Worm (Caenorhabditis elegans) whole organism, L1 larva: ENCODE measurements around the gene lag-1.

Experiments
- C04F5.9 ChIP-seq: sonication (generic microtip); optimal IDR thresholded peaks from 2 replicates; lab custom pipeline; 2016; ENCODE audit warnings: missing genetic modification characterization, missing compliant biosample characterization
- Y116A8C.19 ChIP-seq: sonication (generic microtip); optimal IDR thresholded peaks from 2 replicates; lab custom pipeline; 2016; ENCODE audit warnings: missing compliant biosample characterization, missing genetic modification characterization, borderline replicate concordance
- blmp-1 ChIP-seq: fragments of 150-350 bp; optimal IDR thresholded peaks from 2 replicates; lab custom pipeline; 2014; ENCODE audit warnings: missing biosample characterization, missing genetic modification characterization
- ceh-63 ChIP-seq: fragments of 200-800 bp; sonication (Bioruptor generic); optimal IDR thresholded peaks from 2 replicates; lab custom pipeline; 2018; ENCODE audit warnings: mild to moderate bottlenecking, missing genetic modification characterization, missing compliant biosample characterization
- ceh-82 ChIP-seq, 3 experiments: fragments of 150-350 bp in 1 of 3; sonication (generic microtip) in 2 of 3; optimal IDR thresholded peaks; 2 replicates each; lab custom pipeline; 2014 to 2017; ENCODE audit warnings: missing biosample characterization in 3 of 3, missing genetic modification characterization in 3 of 3
- ceh-88 ChIP-seq: fragments of 200-800 bp; sonication (Bioruptor generic); IDR thresholded peaks from 2 replicates; pipeline ENCODE4 v1.3.6; 2022; ENCODE audit warnings: missing genetic modification characterization, missing compliant biosample characterization
- ces-1 ChIP-seq: fragments of 150-350 bp; optimal IDR thresholded peaks from 2 replicates; lab custom pipeline; 2014; ENCODE audit warnings: missing biosample characterization, missing genetic modification reagents, missing genetic modification characterization
- efl-3 ChIP-seq: fragments of 200-800 bp; sonication (Bioruptor generic); optimal IDR thresholded peaks from 2 replicates; lab custom pipeline; 2018; ENCODE audit warnings: mild to moderate bottlenecking, missing genetic modification characterization, missing compliant biosample characterization
- egl-13 ChIP-seq: sonication (generic microtip); optimal IDR thresholded peaks from 2 replicates; lab custom pipeline; 2016; ENCODE audit warnings: missing genotype, missing genetic modification reagents, missing genetic modification characterization, missing compliant biosample characterization
- elt-2 ChIP-seq: sonication (generic microtip); optimal IDR thresholded peaks from 2 replicates; lab custom pipeline; 2016; ENCODE audit warnings: missing genetic modification characterization, mild to moderate bottlenecking, inconsistent platforms, missing compliant biosample characterization, missing genetic modification reagents
- elt-3 ChIP-seq, 6 experiments: fragments of 150-350 bp in 1 of 6; sonication (generic microtip); optimal IDR thresholded peaks; 2 replicates each; lab custom pipeline; 2017 to 2018; ENCODE audit warnings: missing biosample characterization in 6 of 6, missing genetic modification characterization in 6 of 6, inconsistent platforms in 1 of 6
- ets-5 ChIP-seq: fragments of 200-800 bp; sonication (Bioruptor generic); IDR thresholded peaks from 2 replicates; pipeline ENCODE4 v1.3.6; 2022; ENCODE audit warnings: missing genetic modification characterization, missing compliant biosample characterization
- fkh-4 ChIP-seq: sonication (generic microtip); optimal IDR thresholded peaks from 2 replicates; lab custom pipeline; 2016; ENCODE audit warnings: missing compliant biosample characterization, missing genetic modification characterization, borderline replicate concordance
- fos-1 ChIP-seq: fragments of 150-350 bp; optimal IDR thresholded peaks from 2 replicates; lab custom pipeline; 2014; ENCODE audit warnings: missing biosample characterization, missing genetic modification characterization
- grh-1 ChIP-seq: fragments of 200-800 bp; sonication (Bioruptor generic); IDR thresholded peaks from 2 replicates; pipeline ENCODE4 v1.3.6; 2022; ENCODE audit warnings: missing genetic modification reagents, missing genetic modification characterization, missing compliant biosample characterization
- hlh-17 ChIP-seq: fragments of 200-800 bp; sonication (Bioruptor generic); optimal IDR thresholded peaks from 2 replicates; lab custom pipeline; 2018; ENCODE audit warnings: missing genetic modification characterization, mild to moderate bottlenecking, missing compliant biosample characterization, moderate library complexity, borderline replicate concordance
- hlh-4 ChIP-seq: sonication (generic microtip); optimal IDR thresholded peaks from 2 replicates; lab custom pipeline; 2016; ENCODE audit warnings: mild to moderate bottlenecking, missing genetic modification characterization, missing compliant biosample characterization
- irx-1 ChIP-seq: sonication (generic microtip); optimal IDR thresholded peaks from 2 replicates; lab custom pipeline; 2016; ENCODE audit warnings: missing genetic modification characterization, missing compliant biosample characterization
- jun-1 ChIP-seq: fragments of 150-350 bp; optimal IDR thresholded peaks from 2 replicates; lab custom pipeline; 2014; ENCODE audit warnings: missing biosample characterization, missing genetic modification reagents, missing genetic modification characterization
- lin-14 ChIP-seq: fragments of 200-800 bp; sonication (Bioruptor generic); optimal IDR thresholded peaks from 2 replicates; lab custom pipeline; 2018; ENCODE audit warnings: mild to moderate bottlenecking, missing genetic modification characterization, moderate library complexity, missing compliant biosample characterization
- lin-15B ChIP-seq: fragments of 150-350 bp; sonication (generic microtip); optimal IDR thresholded peaks from 3 replicates; lab custom pipeline; 2014; ENCODE audit warnings: missing biosample characterization, missing genetic modification characterization
- lin-35 ChIP-seq, 2 experiments: fragments of 150-350 bp; optimal IDR thresholded peaks; 2 replicates each; lab custom pipeline; 2014; ENCODE audit warnings: missing biosample characterization in 2 of 2, missing genetic modification characterization in 2 of 2, missing genetic modification reagents in 2 of 2
- lin-39 ChIP-seq: fragments of 150-350 bp; optimal IDR thresholded peaks from 2 replicates; lab custom pipeline; 2014; ENCODE audit warnings: missing biosample characterization, missing genetic modification reagents, missing genetic modification characterization
- lir-3 ChIP-seq: sonication (generic microtip); optimal IDR thresholded peaks from 2 replicates; lab custom pipeline; 2016; ENCODE audit warnings: mild to moderate bottlenecking, missing genetic modification characterization, moderate library complexity, missing compliant biosample characterization; ENCODE audit not compliant: poor library complexity
- mdl-1 ChIP-seq, 2 experiments: fragments of 150-350 bp; optimal IDR thresholded peaks; 2 replicates each; lab custom pipeline; 2014 to 2017; ENCODE audit warnings: missing biosample characterization in 2 of 2, missing genetic modification characterization in 2 of 2, inconsistent platforms in 1 of 2
- mef-2 ChIP-seq: fragments of 150-350 bp; optimal IDR thresholded peaks from 2 replicates; lab custom pipeline; 2014; ENCODE audit warnings: missing biosample characterization, missing genetic modification characterization
- nhr-11 ChIP-seq: fragments of 150-350 bp; optimal IDR thresholded peaks from 2 replicates; lab custom pipeline; 2014; ENCODE audit warnings: missing biosample characterization, missing genetic modification characterization
- nhr-19 ChIP-seq: fragments of 200-800 bp; sonication (Bioruptor generic); conservative IDR thresholded peaks from 2 replicates; pipeline ENCODE4 v1.3.6; 2022; ENCODE audit warnings: missing genetic modification characterization, missing compliant biosample characterization
- nhr-20 ChIP-seq: sonication (generic microtip); optimal IDR thresholded peaks from 2 replicates; lab custom pipeline; 2016; ENCODE audit warnings: mild to moderate bottlenecking, missing genetic modification characterization, missing compliant biosample characterization
- nhr-28 ChIP-seq: fragments of 150-350 bp; optimal IDR thresholded peaks from 2 replicates; lab custom pipeline; 2014; ENCODE audit warnings: missing biosample characterization, missing genetic modification characterization
- nhr-47 ChIP-seq: sonication (generic microtip); optimal IDR thresholded peaks from 2 replicates; lab custom pipeline; 2016; ENCODE audit warnings: mild to moderate bottlenecking, missing genetic modification characterization, moderate library complexity, missing compliant biosample characterization
- nhr-71 ChIP-seq: sonication (generic microtip); optimal IDR thresholded peaks from 2 replicates; lab custom pipeline; 2016; ENCODE audit warnings: mild to moderate bottlenecking, missing genetic modification characterization, moderate library complexity, missing compliant biosample characterization
- nhr-77 ChIP-seq: fragments of 150-350 bp; optimal IDR thresholded peaks from 2 replicates; lab custom pipeline; 2014; ENCODE audit warnings: missing biosample characterization, missing genetic modification characterization
- nhr-85 ChIP-seq: sonication (generic microtip); peaks from one replicate; lab custom pipeline; 2016; ENCODE audit warnings: missing genetic modification characterization, inconsistent platforms, missing compliant biosample characterization
- nhr-90 ChIP-seq: sonication (generic microtip); optimal IDR thresholded peaks from 2 replicates; lab custom pipeline; 2016; ENCODE audit warnings: mild to moderate bottlenecking, missing genetic modification characterization, missing compliant biosample characterization; ENCODE audit not compliant: poor library complexity
- pag-3 ChIP-seq: sonication (generic microtip); optimal IDR thresholded peaks from 2 replicates; lab custom pipeline; 2017; ENCODE audit warnings: missing genetic modification characterization, mild to moderate bottlenecking, missing compliant biosample characterization, antibody characterized with exemption, borderline replicate concordance; ENCODE audit not compliant: insufficient read depth
- pax-3 ChIP-seq: fragments of 200-800 bp; sonication (Bioruptor generic); optimal IDR thresholded peaks from 2 replicates; lab custom pipeline; 2018; ENCODE audit warnings: mild to moderate bottlenecking, missing genetic modification characterization, moderate library complexity, missing compliant biosample characterization
- pqm-1 ChIP-seq: sonication (generic microtip); optimal IDR thresholded peaks from 3 replicates; lab custom pipeline; 2017; ENCODE audit warnings: missing biosample characterization, missing genetic modification characterization
- skn-1 ChIP-seq: fragments of 150-350 bp; optimal IDR thresholded peaks from 2 replicates; lab custom pipeline; 2014; ENCODE audit warnings: missing biosample characterization, missing genetic modification characterization
- snpc-4 ChIP-seq: fragments of 150-350 bp; optimal IDR thresholded peaks from 2 replicates; lab custom pipeline; 2014; ENCODE audit warnings: missing biosample characterization, missing genetic modification characterization
- snu-23 ChIP-seq: sonication (generic microtip); optimal IDR thresholded peaks from 2 replicates; lab custom pipeline; 2016; ENCODE audit warnings: missing genetic modification characterization, missing compliant biosample characterization
- tbx-2 ChIP-seq: sonication (generic microtip); optimal IDR thresholded peaks from 2 replicates; lab custom pipeline; 2016; ENCODE audit warnings: missing genetic modification characterization, missing compliant biosample characterization
- unc-130 ChIP-seq: fragments of 150-350 bp; optimal IDR thresholded peaks from 2 replicates; lab custom pipeline; 2017; ENCODE audit warnings: missing biosample characterization, missing genetic modification characterization, inconsistent platforms
- unc-30 ChIP-seq: sonication (generic microtip); optimal IDR thresholded peaks from 2 replicates; lab custom pipeline; 2017; ENCODE audit warnings: missing biosample characterization, missing genetic modification characterization
- zag-1 ChIP-seq: fragments of 150-350 bp; optimal IDR thresholded peaks from 2 replicates; lab custom pipeline; 2014; ENCODE audit warnings: missing biosample characterization, missing genetic modification characterization
- zip-4 ChIP-seq: fragments of 200-800 bp; sonication (Bioruptor generic); optimal IDR thresholded peaks from 2 replicates; lab custom pipeline; 2018; ENCODE audit warnings: mild to moderate bottlenecking, missing genetic modification characterization, moderate library complexity, missing compliant biosample characterization

Gene lag-1

DNA sequence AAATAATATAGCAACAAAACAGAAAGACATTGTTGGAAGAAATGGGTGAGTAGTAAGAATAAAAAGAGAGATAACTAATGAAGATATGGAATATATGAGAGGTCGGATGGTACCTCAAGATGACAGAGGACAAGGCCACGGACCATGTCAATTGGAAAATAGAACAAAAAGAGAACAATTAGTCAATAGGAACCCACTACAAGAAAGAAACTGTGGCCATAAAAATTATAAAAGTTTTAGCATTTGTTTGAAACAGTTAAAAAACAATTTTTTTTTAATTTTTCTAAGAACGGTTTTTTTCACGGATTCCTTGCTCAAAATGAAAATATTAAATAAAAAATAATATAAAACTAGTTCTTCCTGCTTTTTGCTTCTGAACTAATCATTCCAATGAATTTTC is 19.1 kb upstream of the lag-1 start, which contains the start of gene cpg-20:
Gene cpg-20, minus strand, starts transcription at position 101 of the 400 bp plus-strand sequence.
- TF ChIP-seq nhr-11 (tag; lab: Kevin White, UChicago), result no peak
- no peak for TF ChIP-seq nhr-20 (tag; lab: Kevin White, UChicago)
- no peak for TF ChIP-seq nhr-85
- TF ChIP-seq snpc-4, result no peak
- TF ChIP-seq ceh-88, result no peak
- TF ChIP-seq lin-14 (GFP tag; lab: Kevin White, UChicago), result no peak
- TF ChIP-seq ces-1 (GFP tag; lab: Kevin White, UChicago), result no peak
- no peak for TF ChIP-seq nhr-19 (GFP tag; lab: Robert Waterston, UW)
- no peak for TF ChIP-seq mef-2 (tag; lab: Kevin White, UChicago)
- no peak for TF ChIP-seq pag-3 (tag; lab: Kevin White, UChicago)
- TF ChIP-seq zag-1 (tag; lab: Kevin White, UChicago), result no peak
- TF ChIP-seq zip-4, result no peak
- TF ChIP-seq efl-3 (GFP tag; lab: Kevin White, UChicago), result no peak
- no peak for TF ChIP-seq Y116A8C.19

DNA sequence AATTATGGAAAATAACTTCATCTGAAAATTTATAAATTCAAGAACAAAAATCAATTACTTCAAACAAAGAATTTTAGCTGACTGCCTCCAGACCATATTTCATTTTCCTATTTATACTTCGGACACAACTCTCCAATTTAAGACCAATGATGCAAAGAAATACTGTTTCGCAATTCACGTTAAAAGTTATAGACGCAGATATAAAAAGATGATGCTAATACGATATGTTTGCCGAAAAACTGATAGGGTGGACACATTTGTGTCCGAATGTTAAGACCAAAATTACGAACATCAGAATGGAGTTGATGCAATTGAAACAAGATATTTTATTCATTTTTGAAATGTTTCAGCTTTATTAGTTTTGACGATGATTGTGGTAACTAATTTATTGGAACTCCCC is 15.3 kb upstream of the lag-1 start, which contains the start of gene ugt-19:
Gene ugt-19, minus strand, starts transcription at position 28 of the 400 bp plus-strand sequence.
- no peak for TF ChIP-seq ceh-63 (GFP tag; lab: Kevin White, UChicago)
- no peak for TF ChIP-seq ceh-82 (tag; optimal IDR thresholded peaks at IDR 0.05; lab: Kevin White, UChicago)
- TF ChIP-seq egl-13 (tag; lab: Kevin White, UChicago), result no peak
- TF ChIP-seq lin-35 (GFP tag; optimal IDR thresholded peaks at IDR 0.05; lab: Kevin White, UChicago), result peak in 1 of 2 experiments; percentile 35
- peak in 3 of 6 experiments; percentile 30 to 88 (median 61) for TF ChIP-seq elt-3 (tag; optimal IDR thresholded peaks at IDR 0.05; lab: Kevin White, UChicago)
- peak; percentile 15 for TF ChIP-seq nhr-20 (tag; lab: Kevin White, UChicago)
- TF ChIP-seq, all 84 proteins: peak for 3

DNA sequence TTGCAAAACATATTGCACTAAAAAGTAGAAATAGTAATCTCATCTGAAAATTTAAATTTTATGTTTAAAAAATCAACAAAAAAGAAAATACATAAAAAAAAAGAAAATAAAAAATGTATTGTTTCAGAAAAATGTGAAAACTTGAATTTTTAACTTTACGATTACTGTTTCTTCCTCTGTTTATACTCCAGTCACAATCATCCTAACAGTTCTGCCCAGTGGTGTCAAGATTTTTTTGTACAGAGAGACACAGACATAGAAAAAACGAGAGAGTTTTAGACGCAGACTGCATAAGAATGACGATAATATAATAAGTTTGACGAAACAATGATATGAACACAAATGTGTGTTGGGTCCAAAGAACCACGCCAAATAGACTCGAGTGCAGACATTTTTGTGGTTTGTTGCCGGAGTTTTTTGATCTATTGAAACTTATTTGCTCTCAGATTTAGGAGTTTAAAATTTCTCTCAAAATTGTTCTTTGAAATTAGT is 11.6 kb upstream of the lag-1 start, which contains the start of gene ugt-20:
Gene ugt-20, minus strand, starts transcription at position 51 of the 492 bp plus-strand sequence.
- TF ChIP-seq snu-23 (peak; percentile 37), pax-3 (tag; lab: Kevin White, UChicago) (no peak), nhr-85 (peak; percentile 85), fos-1 (tag; lab: Kevin White, UChicago) (peak; percentile 24), lin-39 (no peak), nhr-19 (GFP tag; lab: Robert Waterston, UW) (peak; percentile 49), nhr-20 (tag; lab: Kevin White, UChicago) (peak; percentile 95), ets-5 (no peak), lir-3 (tag; lab: Kevin White, UChicago) (no peak), zag-1 (tag; lab: Kevin White, UChicago) (no peak), elt-3 (tag; optimal IDR thresholded peaks at IDR 0.05; lab: Kevin White, UChicago) (peak in 3 of 6 experiments; percentile 11 to 28 (median 27)), elt-2 (peak; percentile 87), hlh-4 (tag; lab: Kevin White, UChicago) (no peak), nhr-47 (tag; lab: Kevin White, UChicago) (peak; percentile 22), lin-35 (GFP tag; optimal IDR thresholded peaks at IDR 0.05; lab: Kevin White, UChicago) (peak in 1 of 2 experiments; percentile 66), nhr-77 (tag; lab: Kevin White, UChicago) (peak; percentile 47), fkh-4 (tag; lab: Kevin White, UChicago) (no peak), lin-14 (GFP tag; lab: Kevin White, UChicago) (peak; percentile 76), lin-15B (tag; lab: Kevin White, UChicago) (no peak), jun-1 (peak; percentile 12), grh-1 (GFP tag; lab: Robert Waterston, UW) (no peak), irx-1 (tag; lab: Kevin White, UChicago) (no peak), nhr-71 (tag; lab: Kevin White, UChicago) (peak; percentile 72), unc-30 (tag; lab: Kevin White, UChicago) (no peak), nhr-90 (tag; lab: Kevin White, UChicago) (peak; percentile 70), tbx-2 (peak; percentile 57), mef-2 (tag; lab: Kevin White, UChicago) (no peak), mdl-1 (tag; optimal IDR thresholded peaks at IDR 0.05; lab: Kevin White, UChicago) (peak in 1 of 2 experiments; percentile 50), hlh-17 (no peak), nhr-28 (peak; percentile 5), zip-4 (no peak), C04F5.9 (tag; lab: Kevin White, UChicago) (no peak), skn-1 (tag; lab: Kevin White, UChicago) (peak; percentile 42), pqm-1 (peak; percentile 19), blmp-1 (tag; lab: Kevin White, UChicago) (peak; percentile 11), unc-130 (tag; lab: Kevin White, UChicago) (no peak), efl-3 (GFP tag; lab: Kevin White, UChicago) (no peak)
